Worm (Caenorhabditis elegans) whole organism, L2 larva: ENCODE data around the gene dpf-6.
A peak's percentile ranks its signal among the peaks of the same experiment; 100 is the strongest.

Experiments
- C34F6.9 ChIP-seq: fragments of 150-350 bp; optimal IDR thresholded peaks from 2 replicates; lab custom pipeline; 2014; ENCODE audit warnings: missing biosample characterization, missing genetic modification characterization
- F13H6.1 ChIP-seq: sonication (generic microtip); optimal IDR thresholded peaks from 2 replicates; lab custom pipeline; 2016; ENCODE audit warnings: missing genetic modification characterization, missing compliant biosample characterization
- R02D3.7 ChIP-seq: fragments of 150-350 bp; optimal IDR thresholded peaks from 2 replicates; lab custom pipeline; 2014; ENCODE audit warnings: missing biosample characterization, missing genetic modification characterization
- Y55F3AM.14 ChIP-seq: fragments of 200-800 bp; sonication (Bioruptor generic); optimal IDR thresholded peaks from 2 replicates; lab custom pipeline; 2018; ENCODE audit warnings: mild to moderate bottlenecking, missing genetic modification characterization, missing compliant biosample characterization
- ZK546.5 ChIP-seq: sonication (generic microtip); optimal IDR thresholded peaks from 2 replicates; lab custom pipeline; 2017; ENCODE audit warnings: missing biosample characterization, missing genetic modification characterization
- alr-1 ChIP-seq: fragments of 150-350 bp; optimal IDR thresholded peaks from 2 replicates; lab custom pipeline; 2014; ENCODE audit warnings: missing biosample characterization, missing genetic modification characterization
- aly-2 ChIP-seq: fragments of 150-350 bp; optimal IDR thresholded peaks from 2 replicates; lab custom pipeline; 2014; ENCODE audit warnings: missing biosample characterization, missing genetic modification characterization
- ama-1 ChIP-seq: fragments of 150-350 bp; optimal IDR thresholded peaks from 2 replicates; lab custom pipeline; 2018; ENCODE audit warnings: inconsistent platforms
- blmp-1 ChIP-seq: sonication (generic microtip); optimal IDR thresholded peaks from 2 replicates; lab custom pipeline; 2017; ENCODE audit warnings: missing genetic modification characterization, mild to moderate bottlenecking, missing compliant biosample characterization, antibody characterized with exemption, moderate library complexity; ENCODE audit not compliant: insufficient read depth
- ceh-16 ChIP-seq: fragments of 150-350 bp; optimal IDR thresholded peaks from 2 replicates; lab custom pipeline; 2014; ENCODE audit warnings: missing biosample characterization, missing genetic modification characterization
- ceh-82 ChIP-seq: fragments of 150-350 bp; optimal IDR thresholded peaks from 2 replicates; lab custom pipeline; 2014; ENCODE audit warnings: missing biosample characterization, missing genetic modification characterization
- crh-2 ChIP-seq: sonication (generic microtip); optimal IDR thresholded peaks from 2 replicates; lab custom pipeline; 2017; ENCODE audit warnings: missing biosample characterization, missing genetic modification characterization
- dmd-4 ChIP-seq: sonication (generic microtip); optimal IDR thresholded peaks from 2 replicates; lab custom pipeline; 2017; ENCODE audit warnings: missing biosample characterization, missing genetic modification characterization
- egl-27 ChIP-seq: sonication (generic microtip); optimal IDR thresholded peaks from 3 replicates; lab custom pipeline; 2017; ENCODE audit warnings: missing biosample characterization, missing genetic modification reagents, missing genetic modification characterization
- elt-1 ChIP-seq: fragments of 150-350 bp; optimal IDR thresholded peaks from 2 replicates; lab custom pipeline; 2014; ENCODE audit warnings: missing biosample characterization, missing genetic modification characterization
- elt-3 ChIP-seq: sonication (generic microtip); optimal IDR thresholded peaks from 2 replicates; lab custom pipeline; 2017; ENCODE audit warnings: missing biosample characterization, missing genetic modification characterization
- fos-1 ChIP-seq: fragments of 150-350 bp; optimal IDR thresholded peaks from 2 replicates; lab custom pipeline; 2014; ENCODE audit warnings: missing biosample characterization, missing genetic modification characterization
- gmeb-1 ChIP-seq: fragments of 150-350 bp; optimal IDR thresholded peaks from 2 replicates; lab custom pipeline; 2014; ENCODE audit warnings: missing biosample characterization, missing genetic modification characterization
- lin-11 ChIP-seq: fragments of 150-350 bp; sonication (generic microtip); optimal IDR thresholded peaks from 2 replicates; lab custom pipeline; 2014; ENCODE audit warnings: missing biosample characterization, missing genetic modification characterization, inconsistent platforms, mixed read lengths
- lin-13 ChIP-seq: fragments of 150-350 bp; optimal IDR thresholded peaks from 2 replicates; lab custom pipeline; 2014; ENCODE audit warnings: missing biosample characterization, missing genetic modification reagents, missing genetic modification characterization
- lin-39 ChIP-seq: fragments of 150-350 bp; optimal IDR thresholded peaks from 2 replicates; lab custom pipeline; 2014; ENCODE audit warnings: missing biosample characterization, missing genetic modification reagents, missing genetic modification characterization
- lsy-2 ChIP-seq, 2 experiments: fragments of 150-350 bp in 1 of 2; sonication (generic microtip) in 1 of 2; optimal IDR thresholded peaks; 2 replicates each; lab custom pipeline; 2014 to 2017; ENCODE audit warnings: missing biosample characterization in 2 of 2, missing genetic modification characterization in 2 of 2
- mab-5 ChIP-seq: fragments of 150-350 bp; optimal IDR thresholded peaks from 2 replicates; lab custom pipeline; 2014; ENCODE audit warnings: missing biosample characterization, missing genetic modification characterization
- mbf-1 ChIP-seq: sonication (generic microtip); optimal IDR thresholded peaks from 2 replicates; lab custom pipeline; 2017; ENCODE audit warnings: missing biosample characterization, missing genetic modification characterization
- mdl-1 ChIP-seq, 2 experiments: fragments of 150-350 bp in 1 of 2; sonication (generic microtip) in 1 of 2; optimal IDR thresholded peaks; 2 replicates each; lab custom pipeline; 2017; ENCODE audit warnings: missing biosample characterization in 2 of 2, missing genetic modification characterization in 2 of 2
- nhr-10 ChIP-seq: sonication (generic microtip); optimal IDR thresholded peaks from 2 replicates; lab custom pipeline; 2017; ENCODE audit warnings: missing biosample characterization, missing genetic modification characterization
- nhr-11 ChIP-seq: fragments of 150-350 bp; optimal IDR thresholded peaks from 2 replicates; lab custom pipeline; 2014; ENCODE audit warnings: missing biosample characterization, missing genetic modification characterization
- nhr-12 ChIP-seq: fragments of 150-350 bp; optimal IDR thresholded peaks from 2 replicates; lab custom pipeline; 2014; ENCODE audit warnings: missing biosample characterization, missing genetic modification characterization
- nhr-129 ChIP-seq: fragments of 150-350 bp; optimal IDR thresholded peaks from 2 replicates; lab custom pipeline; 2014; ENCODE audit warnings: missing biosample characterization, missing genetic modification characterization
- nhr-21 ChIP-seq: fragments of 150-350 bp; optimal IDR thresholded peaks from 2 replicates; lab custom pipeline; 2014; ENCODE audit warnings: missing biosample characterization, missing genetic modification characterization
- nhr-23 ChIP-seq: fragments of 150-350 bp; optimal IDR thresholded peaks from 2 replicates; lab custom pipeline; 2014; ENCODE audit warnings: missing biosample characterization, missing genetic modification reagents, missing genetic modification characterization
- nhr-237 ChIP-seq: fragments of 150-350 bp; optimal IDR thresholded peaks from 2 replicates; lab custom pipeline; 2014; ENCODE audit warnings: missing biosample characterization, missing genetic modification characterization
- nhr-25 ChIP-seq: fragments of 150-350 bp; sonication (generic microtip); optimal IDR thresholded peaks from 3 replicates; lab custom pipeline; 2014; ENCODE audit warnings: missing biosample characterization, missing genetic modification characterization
- nhr-6 ChIP-seq: fragments of 150-350 bp; optimal IDR thresholded peaks from 2 replicates; lab custom pipeline; 2014; ENCODE audit warnings: missing biosample characterization, missing genetic modification characterization
- nhr-77 ChIP-seq: fragments of 150-350 bp; optimal IDR thresholded peaks from 2 replicates; lab custom pipeline; 2014; ENCODE audit warnings: missing biosample characterization, missing genetic modification characterization
- peb-1 ChIP-seq: fragments of 150-350 bp; optimal IDR thresholded peaks from 2 replicates; lab custom pipeline; 2014; ENCODE audit warnings: missing biosample characterization, missing genetic modification characterization
- sem-4 ChIP-seq: fragments of 150-350 bp; optimal IDR thresholded peaks from 2 replicates; lab custom pipeline; 2014; ENCODE audit warnings: missing biosample characterization, missing genetic modification reagents, missing genetic modification characterization
- skn-1 ChIP-seq: sonication (generic microtip); optimal IDR thresholded peaks from 2 replicates; lab custom pipeline; 2017; ENCODE audit warnings: missing biosample characterization, missing genetic modification characterization
- sma-3 ChIP-seq: sonication (generic microtip); optimal IDR thresholded peaks from 2 replicates; lab custom pipeline; 2016; ENCODE audit warnings: missing genetic modification reagents, missing genetic modification characterization, missing compliant biosample characterization
- sma-9 ChIP-seq, 2 experiments: fragments of 150-350 bp in 1 of 2; sonication (generic microtip) in 1 of 2; optimal IDR thresholded peaks; 2 replicates each; lab custom pipeline; 2014 to 2016; ENCODE audit warnings: missing genetic modification characterization in 2 of 2, mild to moderate bottlenecking in 1 of 2, missing biosample characterization in 1 of 2, missing compliant biosample characterization in 1 of 2, missing genetic modification reagents in 1 of 2, moderate library complexity in 1 of 2
- snpc-4 ChIP-seq: fragments of 150-350 bp; optimal IDR thresholded peaks from 2 replicates; lab custom pipeline; 2014; ENCODE audit warnings: missing biosample characterization, missing genetic modification characterization
- unc-39 ChIP-seq: fragments of 150-350 bp; optimal IDR thresholded peaks from 2 replicates; lab custom pipeline; 2014; ENCODE audit warnings: missing biosample characterization, missing genetic modification characterization
- unc-55 ChIP-seq: fragments of 150-350 bp; sonication (generic microtip); optimal IDR thresholded peaks from 3 replicates; lab custom pipeline; 2014; ENCODE audit warnings: missing biosample characterization, missing genetic modification reagents, missing genetic modification characterization
- unc-62 ChIP-seq: fragments of 150-350 bp; optimal IDR thresholded peaks from 2 replicates; lab custom pipeline; 2014; ENCODE audit warnings: missing biosample characterization, missing genetic modification reagents, missing genetic modification characterization
- zag-1 ChIP-seq: fragments of 150-350 bp; optimal IDR thresholded peaks from 2 replicates; lab custom pipeline; 2014; ENCODE audit warnings: missing biosample characterization, missing genetic modification characterization
- ztf-1 ChIP-seq: fragments of 200-800 bp; sonication (Bioruptor generic); conservative IDR thresholded peaks from 2 replicates; pipeline ENCODE4 v1.3.6; 2022; ENCODE audit warnings: missing genetic modification characterization, missing compliant biosample characterization
- ztf-11 ChIP-seq: sonication (generic microtip); optimal IDR thresholded peaks from 2 replicates; lab custom pipeline; 2017; ENCODE audit warnings: missing biosample characterization, missing genetic modification characterization
- ztf-4 ChIP-seq: fragments of 150-350 bp; optimal IDR thresholded peaks from 2 replicates; lab custom pipeline; 2014; ENCODE audit warnings: missing biosample characterization, missing genetic modification characterization

Gene dpf-6

ce11 chrIII:8085355-8085754 is 47.3 kb downstream of the dpf-6 start, which contains the start of the genes K06H7.7 and grp-1:
TSS of gene K06H7.7 (minus strand) at chrIII:8085475.
TSS of gene grp-1 (plus strand) at chrIII:8085705.
- TF ChIP-seq Y55F3AM.14 (GFP tag; lab: Kevin White, UChicago) (no peak), snpc-4 (tag; lab: Kevin White, UChicago) (peak; percentile 16), mbf-1 (no peak), nhr-25 (tag; lab: Kevin White, UChicago) (peak; percentile 46), unc-62 (GFP tag; lab: Kevin White, UChicago) (no peak), ceh-82 (tag; lab: Kevin White, UChicago) (no peak), nhr-10 (no peak), fos-1 (tag; lab: Kevin White, UChicago) (peak; percentile 27), unc-55 (GFP tag; lab: Kevin White, UChicago) (peak; percentile 87), peb-1 (tag; lab: Kevin White, UChicago) (no peak), blmp-1 (tag; lab: Kevin White, UChicago) (no peak), gmeb-1 (tag; lab: Kevin White, UChicago) (peak; percentile 74), skn-1 (tag; lab: Kevin White, UChicago) (no peak), zag-1 (tag; lab: Kevin White, UChicago) (peak; percentile 11), ztf-1 (no peak), lin-13 (GFP tag; lab: Kevin White, UChicago) (no peak), ZK546.5 (tag; lab: Kevin White, UChicago) (no peak), alr-1 (no peak), lsy-2 (tag; optimal IDR thresholded peaks at IDR 0.05; lab: Kevin White, UChicago) (peak; percentile 96 to 99), F13H6.1 (no peak), nhr-129 (peak; percentile 63), lin-11 (no peak), C34F6.9 (peak; percentile 84), crh-2 (peak; percentile 35), aly-2 (tag; lab: Kevin White, UChicago) (no peak), nhr-23 (tag; lab: Kevin White, UChicago) (no peak), nhr-21 (tag; lab: Kevin White, UChicago) (peak; percentile 13), elt-1 (no peak), sma-9 (GFP tag; optimal IDR thresholded peaks at IDR 0.05; lab: Kevin White, UChicago) (peak; percentile 45), sma-9 (tag; optimal IDR thresholded peaks at IDR 0.05; lab: Kevin White, UChicago) (no peak), egl-27 (no peak), nhr-11 (no peak), ama-1 (lab: Kevin White, UChicago) (no peak), nhr-6 (tag; lab: Kevin White, UChicago) (no peak), dmd-4 (tag; lab: Kevin White, UChicago) (no peak), mab-5 (tag; lab: Kevin White, UChicago) (no peak), nhr-12 (tag; lab: Kevin White, UChicago) (no peak), mdl-1 (tag; optimal IDR thresholded peaks at IDR 0.05; lab: Kevin White, UChicago) (no peak), sma-3 (GFP tag; lab: Kevin White, UChicago) (peak; percentile 37), elt-3 (no peak), sem-4 (tag; lab: Kevin White, UChicago) (no peak), unc-39 (tag; lab: Kevin White, UChicago) (no peak), ztf-11 (tag; lab: Kevin White, UChicago) (no peak), lin-39 (tag; lab: Kevin White, UChicago) (no peak), ceh-16 (tag; lab: Kevin White, UChicago) (no peak), ztf-4 (no peak), nhr-77 (tag; lab: Kevin White, UChicago) (no peak), nhr-237 (tag; lab: Kevin White, UChicago) (no peak), R02D3.7 (tag; lab: Kevin White, UChicago) (no peak)
